Fruit fly (Drosophila melanogaster) whole organism, larva: ENCODE results near the gene Ced-12.

Experiments
- noc ChIP-seq: fragments of 200-800 bp; sonication (Bioruptor generic); optimal IDR thresholded peaks from 3 replicates; lab custom pipeline; 2019; ENCODE audit warnings: missing biosample characterization, mild to moderate bottlenecking, missing genetic modification characterization, moderate library complexity

Ced-12 gene

DNA sequence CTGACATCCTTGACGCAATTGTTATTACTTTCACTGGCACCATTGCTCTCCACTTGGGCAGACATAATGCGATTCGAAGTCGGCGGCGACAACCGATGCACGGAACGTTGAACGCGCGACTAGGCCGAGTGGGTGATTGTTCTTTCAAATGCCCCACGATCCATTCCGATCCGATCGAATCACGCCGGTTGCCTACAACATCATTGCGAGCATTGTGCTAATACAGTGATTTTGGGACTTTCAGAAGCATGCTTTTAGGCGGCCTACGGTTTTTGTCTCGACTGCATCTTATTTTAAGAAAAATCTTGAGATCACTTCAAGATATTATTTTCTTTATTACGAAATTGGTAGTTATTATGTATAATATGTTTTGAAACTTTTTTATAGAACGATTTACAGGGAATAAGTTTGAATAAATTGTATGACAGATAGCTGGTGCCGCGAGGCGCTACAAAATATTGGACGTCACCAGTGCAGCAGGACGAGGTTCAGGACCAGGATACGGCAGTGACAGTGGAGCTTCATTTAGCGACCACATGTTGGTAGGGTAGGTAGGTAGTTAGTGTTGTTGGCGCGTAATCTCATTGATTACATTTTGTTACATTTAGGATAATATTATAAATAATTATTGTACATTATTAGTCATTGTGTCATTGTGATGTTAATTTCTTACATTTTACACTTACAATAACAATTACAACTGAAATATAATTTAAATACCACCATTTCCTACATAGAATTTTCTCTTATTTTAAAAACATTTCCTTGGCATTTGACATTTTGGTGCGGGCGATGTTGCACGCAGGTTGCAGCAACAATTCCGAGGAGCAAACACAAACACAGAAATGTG is 35.9 kb downstream of the Ced-12 start, which contains the start of gene rho-6:
Gene rho-6 (minus strand): TSS at position 137 of the 850 bp plus-strand sequence.
- no peak for TF ChIP-seq noc

DNA sequence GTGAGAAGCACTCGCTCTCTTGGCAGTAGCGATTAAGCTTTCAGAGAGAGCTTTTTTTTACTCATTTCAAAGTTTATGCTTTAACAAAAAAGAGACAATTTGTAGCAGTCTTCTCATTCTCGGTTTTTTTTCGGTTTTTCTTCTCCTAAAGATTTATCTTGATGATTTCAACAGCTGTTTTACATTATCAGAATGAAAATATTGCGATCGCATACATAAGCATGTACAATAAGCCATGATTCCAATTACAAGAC is 36.4 kb downstream of the Ced-12 start:
- TF ChIP-seq noc = no peak

DNA sequence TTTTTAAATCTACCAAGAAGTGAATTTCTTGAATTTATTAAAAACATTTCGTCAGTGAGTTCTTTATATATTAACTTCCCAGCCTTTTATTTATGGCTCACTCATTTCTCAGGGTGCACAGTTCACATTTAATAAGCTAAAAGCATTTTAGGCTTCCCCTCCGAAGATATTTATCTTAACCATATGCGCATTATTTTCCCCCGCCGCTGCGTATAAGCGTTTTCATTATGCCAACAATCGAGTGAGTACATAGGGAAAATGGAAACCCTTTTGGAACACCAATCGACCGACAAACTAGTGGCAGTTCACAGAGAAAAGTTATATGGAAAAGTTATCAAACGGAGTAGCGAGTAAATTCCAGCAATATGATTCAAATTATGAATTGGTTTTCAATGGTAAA is 40.1 kb downstream of the Ced-12 start, which contains the start of gene Gr33a:
Gene Gr33a (plus strand): TSS at position 301 of the 400 bp plus-strand sequence.
- no peak for TF ChIP-seq noc

dm6 chr2L:12142439-12142838 is 44.8 kb downstream of the Ced-12 start, which contains the start of gene CG31760:
TSS of gene CG31760 (plus strand) at chr2L:12142780.
- no peak for TF ChIP-seq noc
